Fruit fly (Drosophila melanogaster) whole organism, embryonic: ENCODE results near the gene MBD-like.

Experiments used
- B-H1 ChIP-seq: fragments of 200-800 bp; sonication (Bioruptor generic); IDR thresholded peaks from 3 replicates; pipeline ENCODE4 v1.3.6; 2022; ENCODE audit warnings: missing biosample characterization, missing genetic modification characterization
- CG10147 ChIP-seq: fragments of 200-800 bp; sonication (Bioruptor generic); optimal IDR thresholded peaks from 2 replicates; lab custom pipeline; 2019; ENCODE audit warnings: missing biosample characterization, mild to moderate bottlenecking, missing genetic modification characterization, moderate library complexity
- CG11247 ChIP-seq: fragments of 200-800 bp; sonication (Bioruptor generic); IDR thresholded peaks from 2 replicates; pipeline ENCODE4 v1.3.6; 2022; ENCODE audit warnings: missing biosample characterization, missing genetic modification characterization
- CG11696 ChIP-seq: fragments of 200-800 bp; sonication (Bioruptor generic); IDR thresholded peaks from 2 replicates; pipeline ENCODE4 v1.3.6; 2022; ENCODE audit warnings: missing biosample characterization, missing genetic modification characterization
- CG11723 ChIP-seq: fragments of 200-800 bp; sonication (Bioruptor generic); optimal IDR thresholded peaks from 2 replicates; lab custom pipeline; 2017; ENCODE audit warnings: missing biosample characterization, mild to moderate bottlenecking, missing genetic modification characterization
- CG13894 ChIP-seq: fragments of 200-800 bp; sonication (Bioruptor generic); optimal IDR thresholded peaks from 3 replicates; lab custom pipeline; 2018; ENCODE audit warnings: missing biosample characterization, mild to moderate bottlenecking, missing genetic modification characterization, moderate library complexity
- CG14014 ChIP-seq: fragments of 200-800 bp; sonication (Bioruptor generic); IDR thresholded peaks from 2 replicates; pipeline ENCODE4 v1.3.6; 2022; ENCODE audit warnings: missing biosample characterization, missing genetic modification characterization
- CG15269 ChIP-seq: fragments of 200-800 bp; sonication (Bioruptor generic); optimal IDR thresholded peaks from 2 replicates; lab custom pipeline; 2018; ENCODE audit warnings: missing biosample characterization, mild to moderate bottlenecking, missing genetic modification characterization, moderate library complexity
- CG16779 ChIP-seq: fragments of 200-800 bp; sonication (Bioruptor generic); IDR thresholded peaks from 2 replicates; pipeline ENCODE4 v1.3.6; 2022; ENCODE audit warnings: missing biosample characterization, missing genetic modification characterization
- CG16813 ChIP-seq: fragments of 200-800 bp; sonication (Bioruptor generic); IDR thresholded peaks from 3 replicates; pipeline ENCODE4 v1.3.6; 2022; ENCODE audit warnings: missing biosample characterization, missing genetic modification characterization; ENCODE audit not compliant: partially characterized antibody
- CG2875 ChIP-seq: fragments of 200-800 bp; sonication (Bioruptor generic); optimal IDR thresholded peaks from 2 replicates; lab custom pipeline; 2017; ENCODE audit warnings: missing biosample characterization, mild to moderate bottlenecking, missing genetic modification characterization, missing genetic modification reagents
- CG30020 ChIP-seq: fragments of 200-800 bp; optimal IDR thresholded peaks from 2 replicates; lab custom pipeline; 2019; ENCODE audit warnings: missing biosample characterization, mild to moderate bottlenecking, missing genetic modification characterization, moderate library complexity
- CG30431 ChIP-seq: fragments of 200-800 bp; sonication (Bioruptor generic); optimal IDR thresholded peaks from 2 replicates; lab custom pipeline; 2017; ENCODE audit warnings: missing biosample characterization, missing genetic modification characterization
- CG34224 ChIP-seq: fragments of 200-800 bp; sonication (Bioruptor generic); IDR thresholded peaks from 3 replicates; pipeline ENCODE4 v1.3.6; 2022; ENCODE audit warnings: missing biosample characterization, missing genetic modification characterization; ENCODE audit not compliant: partially characterized antibody
- CG3726 ChIP-seq: fragments of 200-800 bp; sonication (Bioruptor generic); IDR thresholded peaks from 3 replicates; pipeline ENCODE4, ENCODE4 v1.3.6; 2022; ENCODE audit warnings: missing biosample characterization, missing genetic modification characterization
- CG4730 ChIP-seq: fragments of 200-800 bp; sonication (Bioruptor generic); IDR thresholded peaks from 2 replicates; pipeline ENCODE4 v1.3.6; 2022; ENCODE audit warnings: missing biosample characterization, missing genetic modification characterization
- CG7786 ChIP-seq: fragments of 200-800 bp; sonication (Bioruptor generic); optimal IDR thresholded peaks from 2 replicates; lab custom pipeline; 2016; ENCODE audit warnings: missing biosample characterization, missing genetic modification characterization
- CG9437 ChIP-seq: fragments of 200-800 bp; sonication (Bioruptor generic); optimal IDR thresholded peaks from 2 replicates; lab custom pipeline; 2018; ENCODE audit warnings: missing biosample characterization, mild to moderate bottlenecking, missing genetic modification characterization
- Chrac-16 ChIP-seq: fragments of 200-800 bp; sonication (Bioruptor generic); optimal IDR thresholded peaks from 3 replicates; lab custom pipeline; 2016; ENCODE audit warnings: missing biosample characterization, missing genetic modification characterization
- D ChIP-seq, 2 experiments: fragments of 200-800 bp in 1 of 2; fragments of >200 bp in 1 of 2; sonication (Bioruptor generic) in 1 of 2; optimal IDR thresholded peaks; 2 replicates in 1 of 2; 3 replicates in 1 of 2; lab custom pipeline; 2017; ENCODE audit warnings: mild to moderate bottlenecking in 1 of 2, missing biosample characterization in 1 of 2, missing genetic modification characterization in 1 of 2, missing genetic modification reagents in 1 of 2
- Dbx ChIP-seq: fragments of 200-800 bp; sonication (Bioruptor generic); IDR thresholded peaks from 3 replicates; pipeline ENCODE4 v1.3.6; 2022; ENCODE audit warnings: missing biosample characterization, missing genetic modification characterization
- Doc2 ChIP-seq: fragments of 200-800 bp; sonication (Bioruptor generic); IDR thresholded peaks from 2 replicates; pipeline ENCODE4 v1.3.6; 2022; ENCODE audit warnings: missing biosample characterization, missing genetic modification characterization
- GATAe ChIP-seq: fragments of 200-800 bp; sonication (Bioruptor generic); conservative IDR thresholded peaks from 2 replicates; pipeline ENCODE4 v1.3.6; 2022; ENCODE audit warnings: missing biosample characterization, missing genetic modification characterization
- HLHmδ ChIP-seq: fragments of 200-800 bp; sonication (Bioruptor generic); optimal IDR thresholded peaks from 2 replicates; lab custom pipeline; 2018; ENCODE audit warnings: missing biosample characterization, mild to moderate bottlenecking, missing genetic modification characterization, moderate library complexity
- Hr78 ChIP-seq, 2 experiments: fragments of 200-800 bp in 1 of 2; fragments of >200 bp in 1 of 2; sonication (Bioruptor generic) in 1 of 2; optimal IDR thresholded peaks; 2 replicates each; lab custom pipeline; 2017 to 2019; ENCODE audit warnings: missing biosample characterization in 2 of 2, missing genetic modification characterization in 2 of 2, mild to moderate bottlenecking in 1 of 2, moderate library complexity in 1 of 2
- Kr ChIP-seq: fragments of 200-800 bp; sonication (Bioruptor generic); optimal IDR thresholded peaks from 2 replicates; lab custom pipeline; 2017; ENCODE audit warnings: missing biosample characterization, mild to moderate bottlenecking, missing genetic modification characterization
- Med ChIP-seq: fragments of 200-800 bp; sonication (Bioruptor generic); peaks from one replicate; lab custom pipeline; 2016; ENCODE audit warnings: missing biosample characterization, missing genetic modification characterization, mild to moderate bottlenecking, inconsistent platforms, moderate library complexity
- Myb ChIP-seq: fragments of 200-800 bp; sonication (Bioruptor generic); optimal IDR thresholded peaks from 2 replicates; lab custom pipeline; 2016; ENCODE audit warnings: missing biosample characterization, missing genetic modification characterization
- NC2β ChIP-seq: fragments of 200-800 bp; sonication (Bioruptor generic); optimal IDR thresholded peaks from 2 replicates; lab custom pipeline; 2016; ENCODE audit warnings: missing biosample characterization, missing genetic modification characterization
- Neu2 ChIP-seq: fragments of 200-800 bp; sonication (Bioruptor generic); optimal IDR thresholded peaks from 3 replicates; lab custom pipeline; 2016; ENCODE audit warnings: missing biosample characterization, missing genetic modification characterization, borderline replicate concordance
- Oli ChIP-seq: fragments of 200-800 bp; sonication (Bioruptor generic); optimal IDR thresholded peaks from 2 replicates; lab custom pipeline; 2018; ENCODE audit warnings: missing biosample characterization, mild to moderate bottlenecking, missing genetic modification characterization, moderate library complexity
- Poxn ChIP-seq: fragments of 200-800 bp; sonication (Bioruptor generic); IDR thresholded peaks from 2 replicates; pipeline ENCODE4 v1.3.6; 2022; ENCODE audit warnings: missing biosample characterization, missing genetic modification characterization
- Ptx1 ChIP-seq: fragments of 200-800 bp; sonication (Bioruptor generic); IDR thresholded peaks from 2 replicates; pipeline ENCODE4 v1.3.6; 2022; ENCODE audit warnings: missing biosample characterization, missing genetic modification characterization
- Ravus ChIP-seq: fragments of 200-800 bp; sonication (Bioruptor generic); IDR thresholded peaks from 2 replicates; pipeline ENCODE4 v1.3.6; 2022; ENCODE audit warnings: missing biosample characterization, missing genetic modification characterization
- Sry-β ChIP-seq: fragments of 200-800 bp; sonication (Bioruptor generic); optimal IDR thresholded peaks from 2 replicates; lab custom pipeline; 2018; ENCODE audit warnings: missing biosample characterization, mild to moderate bottlenecking, missing genetic modification characterization, moderate library complexity
- TFAM ChIP-seq: fragments of 200-800 bp; sonication (Bioruptor generic); optimal IDR thresholded peaks from 2 replicates; lab custom pipeline; 2017; ENCODE audit warnings: missing biosample characterization, missing genetic modification characterization, inconsistent platforms
- abd-A ChIP-seq: fragments of 200-800 bp; sonication (Bioruptor generic); optimal IDR thresholded peaks from 3 replicates; lab custom pipeline; 2019; ENCODE audit warnings: missing biosample characterization, mild to moderate bottlenecking, missing genetic modification characterization, moderate library complexity
- cas ChIP-seq: fragments of 200-800 bp; sonication (Bioruptor generic); IDR thresholded peaks from 2 replicates; pipeline ENCODE4 v1.3.6; 2022; ENCODE audit warnings: missing biosample characterization, missing genetic modification characterization
- disco-r ChIP-seq: fragments of 200-800 bp; sonication (Bioruptor generic); optimal IDR thresholded peaks from 2 replicates; lab custom pipeline; 2016; ENCODE audit warnings: missing biosample characterization, missing genetic modification characterization
- dysf ChIP-seq: fragments of 200-800 bp; sonication (Bioruptor generic); IDR thresholded peaks from 3 replicates; pipeline ENCODE4 v1.3.6; 2022; ENCODE audit warnings: missing biosample characterization, missing genetic modification characterization
- fru ChIP-seq: fragments of >200 bp; optimal IDR thresholded peaks from 2 replicates; lab custom pipeline; 2017
- grn ChIP-seq: fragments of 200-800 bp; sonication (Bioruptor generic); optimal IDR thresholded peaks from 3 replicates; lab custom pipeline; 2017; ENCODE audit warnings: missing biosample characterization, missing genetic modification characterization
- jumu ChIP-seq: fragments of 200-800 bp; sonication (Bioruptor generic); optimal IDR thresholded peaks from 3 replicates; lab custom pipeline; 2016; ENCODE audit warnings: missing biosample characterization, missing genetic modification characterization
- klu ChIP-seq: fragments of 200-800 bp; sonication (Bioruptor generic); IDR thresholded peaks from 2 replicates; pipeline ENCODE4 v1.3.6; 2022; ENCODE audit warnings: missing biosample characterization, missing genetic modification characterization
- lab ChIP-seq: fragments of 200-800 bp; sonication (Bioruptor generic); optimal IDR thresholded peaks from 3 replicates; lab custom pipeline; 2017; ENCODE audit warnings: missing biosample characterization, missing genetic modification characterization, mild to moderate bottlenecking, moderate library complexity, missing genetic modification reagents
- lbe ChIP-seq: fragments of 200-800 bp; sonication (Bioruptor generic); optimal IDR thresholded peaks from 2 replicates; lab custom pipeline; 2016; ENCODE audit warnings: missing biosample characterization, mild to moderate bottlenecking, missing genetic modification characterization
- mld ChIP-seq: fragments of 200-800 bp; sonication (Bioruptor generic); IDR thresholded peaks from 3 replicates; pipeline ENCODE4 v1.3.6; 2022; ENCODE audit warnings: missing biosample characterization, missing genetic modification characterization; ENCODE audit not compliant: partially characterized antibody
- run ChIP-seq: fragments of 200-800 bp; sonication (Bioruptor generic); optimal IDR thresholded peaks from 3 replicates; lab custom pipeline; 2018; ENCODE audit warnings: missing biosample characterization, mild to moderate bottlenecking, missing genetic modification characterization
- so ChIP-seq: fragments of 200-800 bp; sonication (Bioruptor generic); IDR thresholded peaks from 3 replicates; pipeline ENCODE4 v1.3.6; 2022; ENCODE audit warnings: missing biosample characterization, missing genetic modification characterization
- sug ChIP-seq: fragments of 200-800 bp; optimal IDR thresholded peaks from 2 replicates; lab custom pipeline; 2019; ENCODE audit warnings: missing biosample characterization, mild to moderate bottlenecking, missing genetic modification characterization, moderate library complexity
- usp ChIP-seq: fragments of >200 bp; optimal IDR thresholded peaks from 2 replicates; lab custom pipeline; 2017; ENCODE audit warnings: missing biosample characterization, missing genetic modification characterization
- vvl ChIP-seq: fragments of 200-800 bp; sonication (Bioruptor generic); IDR thresholded peaks from 2 replicates; pipeline ENCODE4 v1.3.6; 2022; ENCODE audit warnings: missing biosample characterization, missing genetic modification characterization

MBD-like gene

DNA sequence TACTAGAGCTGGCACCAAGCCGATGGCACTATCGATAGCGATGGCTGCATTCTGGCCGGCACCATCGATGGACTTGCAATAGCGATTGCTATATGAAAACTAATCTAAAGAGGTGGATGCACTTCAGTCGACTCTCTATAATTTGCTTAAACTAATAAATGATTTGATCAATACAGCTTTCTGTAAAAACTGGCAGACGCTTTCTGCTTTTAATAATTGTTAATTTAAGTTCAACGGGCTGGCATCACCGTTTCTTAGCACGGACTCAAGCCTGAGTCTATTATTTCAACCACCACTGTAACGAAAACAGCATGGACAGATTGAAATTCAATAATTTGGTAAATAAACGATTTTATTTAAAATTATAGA, 46.5 kb upstream of the MBD-like start, which contains the start of the genes Ras85D and Rlb1 (continued):
- TF ChIP-seq Hr78 (GFP tag; optimal IDR thresholded peaks at IDR 0.05; lab: Kevin White, UChicago): no peak
- no peak for TF ChIP-seq CG3726 (GFP tag; lab: Robert Waterston, UW)
- no peak for TF ChIP-seq cas (GFP tag; lab: Robert Waterston, UW)
- no peak for TF ChIP-seq so (GFP tag; lab: Robert Waterston, UW)
- TF ChIP-seq CG10147 (GFP tag; lab: Kevin White, UChicago): peak; percentile 70
- TF ChIP-seq sug (tag; lab: Kevin White, UChicago): peak; percentile 84
- no peak for TF ChIP-seq disco-r
- peak; percentile 35 for TF ChIP-seq lbe (GFP tag; lab: Kevin White, UChicago)
- peak; percentile 72 for TF ChIP-seq Myb (GFP tag; lab: Kevin White, UChicago)
- TF ChIP-seq TFAM: no peak
- no peak for TF ChIP-seq Poxn (GFP tag; lab: Robert Waterston, UW)
- peak; percentile 78 for TF ChIP-seq Chrac-16 (GFP tag; lab: Kevin White, UChicago)
- no peak for TF ChIP-seq Dbx
- TF ChIP-seq D (optimal IDR thresholded peaks at IDR 0.05; lab: Kevin White, UChicago): no peak
- no peak for TF ChIP-seq D (GFP tag; optimal IDR thresholded peaks at IDR 0.05; lab: Kevin White, UChicago)
- peak; percentile 76 for TF ChIP-seq NC2β (GFP tag; lab: Kevin White, UChicago)
- peak; percentile 62 for TF ChIP-seq CG30020 (tag; lab: Kevin White, UChicago)
- TF ChIP-seq Neu2 (GFP tag; lab: Kevin White, UChicago): peak; percentile 38
- no peak for TF ChIP-seq Ptx1 (GFP tag; lab: Robert Waterston, UW)
- peak; percentile 44 for TF ChIP-seq CG9437
- TF ChIP-seq grn (GFP tag; lab: Kevin White, UChicago): peak; percentile 63
- TF ChIP-seq Sry-β: no peak
- TF ChIP-seq CG13894 (tag; lab: Kevin White, UChicago): peak; percentile 81
- no peak for TF ChIP-seq CG16813
- TF ChIP-seq vvl (GFP tag; lab: Robert Waterston, UW): no peak
- TF ChIP-seq CG4730 (GFP tag; lab: Robert Waterston, UW): no peak
- no peak for TF ChIP-seq Ravus
- TF ChIP-seq Doc2 (GFP tag; lab: Robert Waterston, UW): no peak
- peak; percentile 76 for TF ChIP-seq CG7786 (GFP tag; lab: Kevin White, UChicago)
- TF ChIP-seq B-H1 (GFP tag; lab: Robert Waterston, UW): no peak
- no peak for TF ChIP-seq lab (GFP tag; lab: Kevin White, UChicago)
- no peak for TF ChIP-seq GATAe (GFP tag; lab: Robert Waterston, UW)
- TF ChIP-seq CG14014: no peak
- TF ChIP-seq CG11696 (GFP tag; lab: Robert Waterston, UW): no peak
- peak; percentile 83 for TF ChIP-seq jumu (GFP tag; lab: Kevin White, UChicago)
- no peak for TF ChIP-seq run (tag; lab: Kevin White, UChicago)
- no peak for TF ChIP-seq Kr (GFP tag; lab: Kevin White, UChicago)
- no peak for TF ChIP-seq abd-A (tag; lab: Kevin White, UChicago)
- no peak for TF ChIP-seq CG34224 (GFP tag; lab: Robert Waterston, UW)
- no peak for TF ChIP-seq mld (GFP tag; lab: Robert Waterston, UW)
- TF ChIP-seq HLHmδ (GFP tag; lab: Kevin White, UChicago): no peak
- TF ChIP-seq CG11247 (GFP tag; lab: Robert Waterston, UW): no peak
- no peak for TF ChIP-seq klu (GFP tag; lab: Robert Waterston, UW)
- peak; percentile 64 for TF ChIP-seq CG15269 (tag; lab: Kevin White, UChicago)
- no peak for TF ChIP-seq CG11723
- peak; percentile 4 for TF ChIP-seq CG2875
- TF ChIP-seq fru (lab: Kevin White, UChicago): no peak
- TF ChIP-seq CG30431 (GFP tag; lab: Kevin White, UChicago): no peak
- no peak for TF ChIP-seq Oli (tag; lab: Kevin White, UChicago)
- TF ChIP-seq Med (GFP tag; lab: Kevin White, UChicago): peak; percentile 96
- no peak for TF ChIP-seq dysf (GFP tag; lab: Robert Waterston, UW)
- no peak for TF ChIP-seq CG16779 (GFP tag; lab: Robert Waterston, UW)
- no peak for TF ChIP-seq usp (GFP tag; lab: Kevin White, UChicago)
